Worm (Caenorhabditis elegans): ENCODE measurements around the gene lron-14.

ce11 chrIV:9514132-9514531 lies 52.3 kb downstream of the lron-14 start:
- TF ChIP-seq B0310.2 (tag; optimal IDR thresholded peaks at IDR 0.05) (no peak), ama-1 (optimal IDR thresholded peaks at IDR 0.05) (no peak), flt-1 (GFP tag; IDR thresholded peaks at IDR 0.05) (no peak), pes-1 (GFP tag; IDR thresholded peaks at IDR 0.05) (no peak), tbx-37 (GFP tag; conservative IDR thresholded peaks at IDR 0.05) (no peak), hmbx-1 (tag; optimal IDR thresholded peaks at IDR 0.05) (no peak), F13C5.2 (tag; optimal IDR thresholded peaks at IDR 0.05) (no peak), hnd-1 (tag; optimal IDR thresholded peaks at IDR 0.05) (no peak), tbx-11 (GFP tag; IDR thresholded peaks at IDR 0.05) (no peak), ceh-36 (tag; optimal IDR thresholded peaks at IDR 0.05) (no peak)

Data from whole organism, early embryonic.